Fruit fly (Drosophila melanogaster): ENCODE measurements around the gene Pka-R1.
A peak's percentile ranks its signal among the peaks of the same experiment; 100 is the strongest.

Gene Pka-R1

DNA sequence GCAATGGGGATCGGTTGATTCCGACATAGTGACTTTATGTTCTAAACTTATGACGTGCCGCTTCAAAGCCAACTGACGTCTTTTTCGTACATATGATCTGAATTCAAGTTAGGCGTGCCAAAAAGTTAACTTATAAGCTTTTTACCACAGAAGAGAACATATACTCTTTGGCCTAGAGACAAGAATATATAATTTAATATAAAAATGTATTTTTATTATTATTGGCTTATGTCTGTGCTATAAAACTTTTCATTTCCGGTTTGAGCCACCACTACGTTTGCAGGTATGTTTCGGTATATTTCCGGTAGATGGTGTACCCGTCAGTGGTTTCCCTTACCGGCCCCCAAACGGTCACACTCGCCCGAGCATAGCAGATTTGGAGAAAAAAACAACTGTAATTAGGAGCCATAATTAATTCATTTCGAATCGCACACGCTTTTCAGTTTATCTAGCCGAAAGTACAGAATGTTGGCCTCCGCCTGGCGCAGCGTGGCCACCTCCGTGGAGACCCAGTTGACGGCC is 17.5 kb upstream of the Pka-R1 start, which contains the start of the genes CG3698 and tzn (continued):
- TF ChIP-seq CG11093 (GFP tag; IDR thresholded peaks at IDR 0.05) (no peak; the same call in 2 of the 3 replicates), CG16813 (GFP tag; IDR thresholded peaks at IDR 0.05; ENCODE audit: partially characterized antibody) (no peak), HLH54F (GFP tag; optimal IDR thresholded peaks at IDR 0.05) (peak; percentile 81), NFAT (GFP tag; IDR thresholded peaks at IDR 0.05) (peak; percentile 97), ewg (GFP tag; optimal IDR thresholded peaks at IDR 0.05) (peak; percentile 93), CrebB (tag; optimal IDR thresholded peaks at IDR 0.05) (peak; percentile 90), ato (GFP tag; IDR thresholded peaks at IDR 0.05; ENCODE audit: partially characterized antibody) (no peak), sisA (GFP tag; IDR thresholded peaks at IDR 0.05) (peak; percentile 85), CG6683 (GFP tag; optimal IDR thresholded peaks at IDR 0.05) (peak; percentile 92), Six4 (GFP tag; optimal IDR thresholded peaks at IDR 0.05) (peak; percentile 96), CG10321 (GFP tag; IDR thresholded peaks at IDR 0.05) (peak; percentile 80), CG13287 (GFP tag; IDR thresholded peaks at IDR 0.05; ENCODE audit: partially characterized antibody) (peak; percentile 43; the same call in 1 of the 2 replicates), ssp (GFP tag; IDR thresholded peaks at IDR 0.05) (peak; percentile 81), CG8388 (GFP tag; optimal IDR thresholded peaks at IDR 0.05) (peak; percentile 89), HHEX (GFP tag; optimal IDR thresholded peaks at IDR 0.05) (peak; percentile 96), Rfx (GFP tag; IDR thresholded peaks at IDR 0.05) (peak; percentile 97), CG34376 (GFP tag; optimal IDR thresholded peaks at IDR 0.05) (peak; percentile 93), CG9215 (GFP tag; IDR thresholded peaks at IDR 0.05) (peak; percentile 80), CG6689 (GFP tag; IDR thresholded peaks at IDR 0.05) (peak; percentile 85), inv (GFP tag; IDR thresholded peaks at IDR 0.05; ENCODE audit: partially characterized antibody) (no peak), Bdp1 (GFP tag; optimal IDR thresholded peaks at IDR 0.05) (peak; percentile 80), dmrt99B (tag; optimal IDR thresholded peaks at IDR 0.05) (no peak), CG8765 (GFP tag; IDR thresholded peaks at IDR 0.05) (peak; percentile 82), CG12236 (GFP tag; optimal IDR thresholded peaks at IDR 0.05) (peak; percentile 79), Scr (GFP tag; IDR thresholded peaks at IDR 0.05; ENCODE audit: partially characterized antibody) (no peak), CG33213 (GFP tag; optimal IDR thresholded peaks at IDR 0.05) (peak; percentile 95), HmgD (GFP tag; optimal IDR thresholded peaks at IDR 0.05) (peak; percentile 66), Dp (GFP tag; optimal IDR thresholded peaks at IDR 0.05) (peak; percentile 57), Hmx (GFP tag; optimal IDR thresholded peaks at IDR 0.05) (no peak), luna (GFP tag; optimal IDR thresholded peaks at IDR 0.05) (peak; percentile 43), pita (GFP tag; optimal IDR thresholded peaks at IDR 0.05) (peak; percentile 85), CG30431 (GFP tag; optimal IDR thresholded peaks at IDR 0.05) (peak; percentile 96), tgo (GFP tag; IDR thresholded peaks at IDR 0.05) (peak; percentile 92), CG7357 (GFP tag; IDR thresholded peaks at IDR 0.05) (peak; percentile 78; the same call in 2 of the 3 replicates)

DNA sequence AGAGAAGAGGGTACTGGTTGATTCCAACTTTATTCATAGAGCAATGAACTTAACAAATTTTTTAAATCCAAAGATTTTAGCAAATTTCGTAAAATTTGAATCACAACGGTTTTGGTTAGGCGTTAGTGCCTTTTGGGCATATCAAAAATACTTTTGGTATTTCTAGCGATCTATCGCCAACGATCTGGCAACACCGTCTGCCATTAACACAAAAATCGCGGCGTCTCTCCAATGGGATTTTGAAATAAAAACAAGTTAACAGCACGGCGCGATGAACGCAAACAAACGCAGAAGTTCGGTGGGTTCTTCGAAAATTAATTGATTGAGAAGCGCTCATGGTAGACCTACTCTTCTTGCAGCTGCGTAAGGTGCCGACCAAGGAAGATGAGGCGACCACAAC is 15.7 kb upstream of the Pka-R1 start, which contains the start of gene Spc105R:
Spc105R (plus strand) TSS at position 203 of the 400 bp plus-strand sequence.
- TF ChIP-seq unc-4 (GFP tag; IDR thresholded peaks at IDR 0.05; ENCODE audit: partially characterized antibody) (peak; percentile 50), CG17612 (GFP tag; IDR thresholded peaks at IDR 0.05) (no peak), BEAF-32 (GFP tag; optimal IDR thresholded peaks at IDR 0.05) (peak; percentile 55), CG17385 (GFP tag; optimal IDR thresholded peaks at IDR 0.05) (no peak), CG3847 (GFP tag; IDR thresholded peaks at IDR 0.05) (0 out of 2 replicates have a peak, but pooled peaks have one; percentile 25), knrl (GFP tag; IDR thresholded peaks at IDR 0.05; ENCODE audit: partially characterized antibody) (0 out of 3 replicates have a peak, but pooled peaks have one; percentile 12), Dp (GFP tag; optimal IDR thresholded peaks at IDR 0.05) (peak; percentile 86), CG10366 (GFP tag; IDR thresholded peaks at IDR 0.05) (no peak), CG30020 (tag; optimal IDR thresholded peaks at IDR 0.05) (no peak), CG6791 (GFP tag; IDR thresholded peaks at IDR 0.05; ENCODE audit: partially characterized antibody) (peak; percentile 43; the same call in 2 of the 3 replicates), Opbp (GFP tag; IDR thresholded peaks at IDR 0.05; ENCODE audit: partially characterized antibody) (peak; percentile 57; the same call in 1 of the 3 replicates), NK7.1 (GFP tag; optimal IDR thresholded peaks at IDR 0.05) (no peak), CG2116 (GFP tag; optimal IDR thresholded peaks at IDR 0.05) (peak; percentile 32), slbo (GFP tag; IDR thresholded peaks at IDR 0.05) (no peak), amos (GFP tag; IDR thresholded peaks at IDR 0.05; ENCODE audit: partially characterized antibody) (peak; percentile 31; the same call in 1 of the 2 replicates), CG1024 (GFP tag; IDR thresholded peaks at IDR 0.05) (no peak), CG12391 (tag; optimal IDR thresholded peaks at IDR 0.05) (no peak), CG17328 (GFP tag; IDR thresholded peaks at IDR 0.05) (no peak)
